Worm (Caenorhabditis elegans) whole organism, L1 larva: Measurements from ENCODE around the gene Y11D7A.9.

ENCODE experiments used
- C34B4.2 ChIP-seq: sonication (generic microtip); optimal IDR thresholded peaks from 2 replicates; lab custom pipeline; 2017; ENCODE audit warnings: mild to moderate bottlenecking, missing genetic modification characterization, missing compliant biosample characterization
- Y116A8C.19 ChIP-seq: sonication (generic microtip); optimal IDR thresholded peaks from 2 replicates; lab custom pipeline; 2016; ENCODE audit warnings: missing compliant biosample characterization, missing genetic modification characterization, borderline replicate concordance
- ama-1 ChIP-seq: fragments of 150-350 bp; optimal IDR thresholded peaks from 2 replicates; lab custom pipeline; 2014
- blmp-1 ChIP-seq: fragments of 150-350 bp; optimal IDR thresholded peaks from 2 replicates; lab custom pipeline; 2014; ENCODE audit warnings: missing biosample characterization, missing genetic modification characterization
- ceh-8 ChIP-seq: fragments of 200-800 bp; sonication (Bioruptor generic); optimal IDR thresholded peaks from 2 replicates; lab custom pipeline; 2018; ENCODE audit warnings: mild to moderate bottlenecking, missing genetic modification characterization, moderate library complexity, missing compliant biosample characterization
- ceh-88 ChIP-seq: fragments of 200-800 bp; sonication (Bioruptor generic); IDR thresholded peaks from 2 replicates; pipeline ENCODE4 v1.3.6; 2022; ENCODE audit warnings: missing genetic modification characterization, missing compliant biosample characterization
- dsc-1 ChIP-seq: sonication (generic microtip); optimal IDR thresholded peaks from 2 replicates; lab custom pipeline; 2016; ENCODE audit warnings: mild to moderate bottlenecking, missing genetic modification characterization, missing compliant biosample characterization
- efl-3 ChIP-seq: fragments of 200-800 bp; sonication (Bioruptor generic); optimal IDR thresholded peaks from 2 replicates; lab custom pipeline; 2018; ENCODE audit warnings: mild to moderate bottlenecking, missing genetic modification characterization, missing compliant biosample characterization
- egl-27 ChIP-seq, 2 experiments: fragments of 150-350 bp in 1 of 2; sonication (generic microtip); optimal IDR thresholded peaks; 3 replicates each; lab custom pipeline; 2017 to 2018; ENCODE audit warnings: missing biosample characterization in 2 of 2, missing genetic modification characterization in 2 of 2, missing genetic modification reagents in 2 of 2
- ets-5 ChIP-seq: fragments of 200-800 bp; sonication (Bioruptor generic); IDR thresholded peaks from 2 replicates; pipeline ENCODE4 v1.3.6; 2022; ENCODE audit warnings: missing genetic modification characterization, missing compliant biosample characterization
- fkh-10 ChIP-seq: sonication (generic microtip); optimal IDR thresholded peaks from 2 replicates; lab custom pipeline; 2017; ENCODE audit warnings: missing biosample characterization, missing genetic modification reagents, missing genetic modification characterization
- fkh-4 ChIP-seq: sonication (generic microtip); optimal IDR thresholded peaks from 2 replicates; lab custom pipeline; 2016; ENCODE audit warnings: missing compliant biosample characterization, missing genetic modification characterization, borderline replicate concordance
- fkh-8 ChIP-seq: sonication (generic microtip); optimal IDR thresholded peaks from 2 replicates; lab custom pipeline; 2016; ENCODE audit warnings: mild to moderate bottlenecking, missing genetic modification characterization, missing compliant biosample characterization
- grh-1 ChIP-seq: fragments of 200-800 bp; sonication (Bioruptor generic); IDR thresholded peaks from 2 replicates; pipeline ENCODE4 v1.3.6; 2022; ENCODE audit warnings: missing genetic modification reagents, missing genetic modification characterization, missing compliant biosample characterization
- irx-1 ChIP-seq: sonication (generic microtip); optimal IDR thresholded peaks from 2 replicates; lab custom pipeline; 2016; ENCODE audit warnings: missing genetic modification characterization, missing compliant biosample characterization
- isw-1 ChIP-seq: fragments of 200-800 bp; sonication (Bioruptor generic); IDR thresholded peaks from 2 replicates; pipeline ENCODE4 v1.3.6; 2022; ENCODE audit warnings: missing genetic modification characterization, missing compliant biosample characterization
- lin-13 ChIP-seq: fragments of 150-350 bp; optimal IDR thresholded peaks from 2 replicates; lab custom pipeline; 2014; ENCODE audit warnings: missing biosample characterization, missing genetic modification reagents, missing genetic modification characterization
- lin-35 ChIP-seq, 2 experiments: fragments of 150-350 bp; optimal IDR thresholded peaks; 2 replicates each; lab custom pipeline; 2014; ENCODE audit warnings: missing biosample characterization in 2 of 2, missing genetic modification characterization in 2 of 2, missing genetic modification reagents in 2 of 2
- lin-39 ChIP-seq: fragments of 150-350 bp; optimal IDR thresholded peaks from 2 replicates; lab custom pipeline; 2014; ENCODE audit warnings: missing biosample characterization, missing genetic modification reagents, missing genetic modification characterization
- lir-3 ChIP-seq: sonication (generic microtip); optimal IDR thresholded peaks from 2 replicates; lab custom pipeline; 2016; ENCODE audit warnings: mild to moderate bottlenecking, missing genetic modification characterization, moderate library complexity, missing compliant biosample characterization; ENCODE audit not compliant: poor library complexity
- mdl-1 ChIP-seq, 2 experiments: fragments of 150-350 bp; optimal IDR thresholded peaks; 2 replicates each; lab custom pipeline; 2014 to 2017; ENCODE audit warnings: missing biosample characterization in 2 of 2, missing genetic modification characterization in 2 of 2, inconsistent platforms in 1 of 2
- mep-1 ChIP-seq: fragments of 150-350 bp; optimal IDR thresholded peaks from 2 replicates; lab custom pipeline; 2014; ENCODE audit warnings: missing biosample characterization, missing genetic modification characterization
- nhr-12 ChIP-seq: sonication (generic microtip); optimal IDR thresholded peaks from 2 replicates; lab custom pipeline; 2017; ENCODE audit warnings: missing biosample characterization, missing genetic modification characterization
- nhr-19 ChIP-seq: fragments of 200-800 bp; sonication (Bioruptor generic); conservative IDR thresholded peaks from 2 replicates; pipeline ENCODE4 v1.3.6; 2022; ENCODE audit warnings: missing genetic modification characterization, missing compliant biosample characterization
- nhr-20 ChIP-seq: sonication (generic microtip); optimal IDR thresholded peaks from 2 replicates; lab custom pipeline; 2016; ENCODE audit warnings: mild to moderate bottlenecking, missing genetic modification characterization, missing compliant biosample characterization
- nhr-237 ChIP-seq: fragments of 150-350 bp; optimal IDR thresholded peaks from 2 replicates; lab custom pipeline; 2014; ENCODE audit warnings: missing biosample characterization, missing genetic modification characterization
- nhr-47 ChIP-seq: sonication (generic microtip); optimal IDR thresholded peaks from 2 replicates; lab custom pipeline; 2016; ENCODE audit warnings: mild to moderate bottlenecking, missing genetic modification characterization, moderate library complexity, missing compliant biosample characterization
- nhr-90 ChIP-seq: sonication (generic microtip); optimal IDR thresholded peaks from 2 replicates; lab custom pipeline; 2016; ENCODE audit warnings: mild to moderate bottlenecking, missing genetic modification characterization, missing compliant biosample characterization; ENCODE audit not compliant: poor library complexity
- pag-3 ChIP-seq: sonication (generic microtip); optimal IDR thresholded peaks from 2 replicates; lab custom pipeline; 2017; ENCODE audit warnings: missing genetic modification characterization, mild to moderate bottlenecking, missing compliant biosample characterization, antibody characterized with exemption, borderline replicate concordance; ENCODE audit not compliant: insufficient read depth
- pax-3 ChIP-seq: fragments of 200-800 bp; sonication (Bioruptor generic); optimal IDR thresholded peaks from 2 replicates; lab custom pipeline; 2018; ENCODE audit warnings: mild to moderate bottlenecking, missing genetic modification characterization, moderate library complexity, missing compliant biosample characterization
- pqm-1 ChIP-seq: sonication (generic microtip); optimal IDR thresholded peaks from 3 replicates; lab custom pipeline; 2017; ENCODE audit warnings: missing biosample characterization, missing genetic modification characterization
- rnt-1 ChIP-seq: sonication (generic microtip); optimal IDR thresholded peaks from 2 replicates; lab custom pipeline; 2016; ENCODE audit warnings: mild to moderate bottlenecking, missing genetic modification characterization, moderate library complexity, missing compliant biosample characterization
- skn-1 ChIP-seq: fragments of 150-350 bp; optimal IDR thresholded peaks from 2 replicates; lab custom pipeline; 2014; ENCODE audit warnings: missing biosample characterization, missing genetic modification characterization
- snpc-4 ChIP-seq: fragments of 150-350 bp; optimal IDR thresholded peaks from 2 replicates; lab custom pipeline; 2014; ENCODE audit warnings: missing biosample characterization, missing genetic modification characterization
- snu-23 ChIP-seq: sonication (generic microtip); optimal IDR thresholded peaks from 2 replicates; lab custom pipeline; 2016; ENCODE audit warnings: missing genetic modification characterization, missing compliant biosample characterization
- sox-4 ChIP-seq: sonication (generic microtip); optimal IDR thresholded peaks from 2 replicates; lab custom pipeline; 2016; ENCODE audit warnings: missing genetic modification characterization, missing compliant biosample characterization
- sup-37 ChIP-seq: fragments of 200-800 bp; sonication (Bioruptor generic); optimal IDR thresholded peaks from 2 replicates; lab custom pipeline; 2018; ENCODE audit warnings: mild to moderate bottlenecking, missing genetic modification characterization, missing compliant biosample characterization
- swsn-7 ChIP-seq: sonication (generic microtip); optimal IDR thresholded peaks from 2 replicates; lab custom pipeline; 2016; ENCODE audit warnings: missing genetic modification characterization, missing compliant biosample characterization
- tbx-2 ChIP-seq: sonication (generic microtip); optimal IDR thresholded peaks from 2 replicates; lab custom pipeline; 2016; ENCODE audit warnings: missing genetic modification characterization, missing compliant biosample characterization
- unc-62 ChIP-seq: fragments of 150-350 bp; optimal IDR thresholded peaks from 2 replicates; lab custom pipeline; 2014; ENCODE audit warnings: missing biosample characterization, missing genetic modification reagents, missing genetic modification characterization
- unc-86 ChIP-seq: sonication (generic microtip); optimal IDR thresholded peaks from 2 replicates; lab custom pipeline; 2016; ENCODE audit warnings: missing genetic modification characterization, missing compliant biosample characterization
- unc-98 ChIP-seq: fragments of 200-800 bp; sonication (Bioruptor generic); IDR thresholded peaks from 2 replicates; pipeline ENCODE4 v1.3.6; 2022; ENCODE audit warnings: missing genetic modification characterization, missing compliant biosample characterization
- vab-15 ChIP-seq: sonication (generic microtip); optimal IDR thresholded peaks from 2 replicates; lab custom pipeline; 2017; ENCODE audit warnings: missing genotype, mild to moderate bottlenecking, missing genetic modification characterization, missing compliant biosample characterization
- ztf-11 ChIP-seq, 2 experiments: sonication (generic microtip); optimal IDR thresholded peaks; 2 replicates each; lab custom pipeline; 2016 to 2017; ENCODE audit warnings: missing genetic modification characterization in 2 of 2, missing biosample characterization in 1 of 2, missing compliant biosample characterization in 1 of 2

The Y11D7A.9 gene

ce11 chrIV:9256017-9256416 lies at the start of gene Y11D7A.9:
Y11D7A.9 (minus strand) TSS chrIV:9256117.
- no peak for TF ChIP-seq lin-39 (tag; lab: Kevin White, UChicago)
- TF ChIP-seq dsc-1 (tag; lab: Kevin White, UChicago), result no peak
- no peak for TF ChIP-seq nhr-90 (tag; lab: Kevin White, UChicago)
- TF ChIP-seq lir-3, result no peak
- TF ChIP-seq C34B4.2 (tag; lab: Kevin White, UChicago), result no peak
- no peak for TF ChIP-seq ama-1 (lab: Kevin White, UChicago)
- no peak for TF ChIP-seq pag-3 (tag; lab: Kevin White, UChicago)
- no peak for TF ChIP-seq lin-13
- no peak for TF ChIP-seq ceh-8 (GFP tag; lab: Kevin White, UChicago)
- TF ChIP-seq nhr-237 (tag; lab: Kevin White, UChicago), result no peak
- TF ChIP-seq tbx-2 (tag; lab: Kevin White, UChicago), result no peak
- no peak for TF ChIP-seq nhr-12 (tag; lab: Kevin White, UChicago)
- TF ChIP-seq nhr-19, result no peak
- no peak for TF ChIP-seq pax-3
- no peak for TF ChIP-seq isw-1 (GFP tag; lab: Robert Waterston, UW)
- TF ChIP-seq nhr-47 (tag; lab: Kevin White, UChicago), result no peak
- TF ChIP-seq fkh-4 (tag; lab: Kevin White, UChicago), result no peak
- TF ChIP-seq sox-4, result no peak
- TF ChIP-seq, all 84 proteins: peak for 0

- TF ChIP-seq nhr-20 (no peak), sox-4 (no peak), unc-62 (GFP tag; lab: Kevin White, UChicago) (no peak), efl-3 (GFP tag; lab: Kevin White, UChicago) (no peak), unc-86 (tag; lab: Kevin White, UChicago) (no peak)
- TF ChIP-seq, all 84 proteins: peak for 0
These were observed 48.7 kb upstream of the Y11D7A.9 start, which contains the start of gene F49C12.5 for ce11 chrIV:9304617-9305016. F49C12.5 (plus strand) TSS chrIV:9304917.

- TF ChIP-seq rnt-1 (tag; lab: Kevin White, UChicago) (no peak), ztf-11 (tag; optimal IDR thresholded peaks at IDR 0.05; lab: Kevin White, UChicago) (no peak), ets-5 (GFP tag; lab: Robert Waterston, UW) (no peak), skn-1 (no peak), pqm-1 (tag; lab: Kevin White, UChicago) (no peak), nhr-20 (no peak), tbx-2 (tag; lab: Kevin White, UChicago) (no peak), ceh-88 (GFP tag; lab: Robert Waterston, UW) (no peak), lin-35 (GFP tag; optimal IDR thresholded peaks at IDR 0.05; lab: Kevin White, UChicago) (no peak), unc-62 (GFP tag; lab: Kevin White, UChicago) (no peak), fkh-8 (tag; lab: Kevin White, UChicago) (no peak), snpc-4 (tag; lab: Kevin White, UChicago) (no peak), lin-39 (tag; lab: Kevin White, UChicago) (no peak)
These were observed 48.1 kb upstream of the Y11D7A.9 start, which contains the start of gene F49C12.4 for ce11 chrIV:9303994-9304393. F49C12.4 (minus strand) TSS chrIV:9304094.

ce11 chrIV:9300127-9300526 lies 44.2 kb upstream of the Y11D7A.9 start, which contains the start of gene F49C12.3:
F49C12.3 (plus strand) TSS chrIV:9300427.
- TF ChIP-seq ztf-11 (tag; optimal IDR thresholded peaks at IDR 0.05; lab: Kevin White, UChicago), result no peak
- TF ChIP-seq sup-37 (GFP tag; lab: Kevin White, UChicago), result no peak
- TF ChIP-seq pax-3, result no peak
- no peak for TF ChIP-seq ets-5 (GFP tag; lab: Robert Waterston, UW)

- TF ChIP-seq grh-1 (GFP tag; lab: Robert Waterston, UW), result no peak
- TF ChIP-seq dsc-1 (tag; lab: Kevin White, UChicago), result no peak
- TF ChIP-seq nhr-237 (tag; lab: Kevin White, UChicago), result no peak
- TF ChIP-seq Y116A8C.19 (tag; lab: Kevin White, UChicago), result no peak
- TF ChIP-seq pax-3, result no peak
- TF ChIP-seq lin-39 (tag; lab: Kevin White, UChicago), result no peak
- no peak for TF ChIP-seq irx-1 (tag; lab: Kevin White, UChicago)
- TF ChIP-seq nhr-12 (tag; lab: Kevin White, UChicago), result no peak
- no peak for TF ChIP-seq snu-23 (GFP tag; lab: Kevin White, UChicago)
- no peak for TF ChIP-seq blmp-1 (tag; lab: Kevin White, UChicago)
- no peak for TF ChIP-seq egl-27 (tag; optimal IDR thresholded peaks at IDR 0.05; lab: Kevin White, UChicago)
- no peak for TF ChIP-seq sup-37 (GFP tag; lab: Kevin White, UChicago)
- no peak for TF ChIP-seq lir-3
- no peak for TF ChIP-seq vab-15
- TF ChIP-seq unc-98 (GFP tag; lab: Robert Waterston, UW), result no peak
- TF ChIP-seq fkh-10 (GFP tag; lab: Kevin White, UChicago), result no peak
- no peak for TF ChIP-seq swsn-7
- TF ChIP-seq mdl-1 (tag; optimal IDR thresholded peaks at IDR 0.05; lab: Kevin White, UChicago), result no peak
- no peak for TF ChIP-seq mep-1 (tag; lab: Kevin White, UChicago)
- TF ChIP-seq, all 84 proteins: peak for 0
These were observed 43.2 kb upstream of the Y11D7A.9 start, which contains the start of gene F49C12.2 for ce11 chrIV:9299145-9299544. F49C12.2 (minus strand) TSS chrIV:9299245.
